Worm (Caenorhabditis elegans): ENCODE measurements around the gene maoc-1.

Gene maoc-1

DNA sequence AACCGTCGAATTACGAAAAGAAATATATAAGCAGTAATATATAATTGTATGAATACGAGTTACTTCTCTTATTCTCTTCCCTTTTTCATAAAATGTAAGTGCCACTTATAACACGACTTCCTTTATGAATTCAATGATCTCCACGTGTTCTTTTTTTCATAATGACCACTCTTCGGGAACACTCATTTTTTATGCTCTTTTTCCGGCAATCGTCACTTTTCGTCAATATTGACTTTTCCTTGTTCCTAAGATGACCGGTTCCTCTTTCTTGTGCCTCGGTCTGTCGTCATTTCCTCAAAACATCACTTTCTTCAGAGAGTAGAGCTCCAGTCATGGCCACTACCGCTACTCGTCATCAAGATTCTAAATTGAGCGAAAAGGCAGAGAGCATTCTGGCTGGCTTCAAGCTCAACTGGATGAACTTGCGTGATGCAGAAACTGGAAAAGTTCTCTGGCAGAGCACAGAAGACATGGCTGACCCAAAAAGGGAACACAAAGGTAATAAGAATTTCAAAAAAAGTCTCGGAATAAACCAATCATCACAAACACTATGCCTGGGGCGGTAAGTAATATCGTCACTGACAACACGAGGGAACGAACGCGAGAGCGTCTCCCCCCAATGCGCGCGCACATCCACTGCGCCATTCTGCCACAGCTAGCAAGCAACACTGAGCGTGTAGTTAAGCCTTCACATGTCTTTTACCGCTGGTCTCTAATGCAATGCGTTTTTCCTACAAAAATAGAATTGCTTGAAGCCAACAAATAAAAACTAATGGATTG is 12.4 kb upstream of the maoc-1 start, which contains the start of gene pdl-1 (continued):
- TF ChIP-seq unc-55 (GFP tag; optimal IDR thresholded peaks at IDR 0.05) (peak; percentile 74), mab-5 (tag; optimal IDR thresholded peaks at IDR 0.05) (peak; percentile 56), nhr-21 (tag; optimal IDR thresholded peaks at IDR 0.05) (peak; percentile 74), ama-1 (optimal IDR thresholded peaks at IDR 0.05) (no peak), unc-39 (tag; optimal IDR thresholded peaks at IDR 0.05) (no peak), gmeb-1 (tag; optimal IDR thresholded peaks at IDR 0.05) (peak; percentile 68), egl-27 (tag; optimal IDR thresholded peaks at IDR 0.05) (peak; percentile 31), nhr-237 (tag; optimal IDR thresholded peaks at IDR 0.05) (no peak), nhr-10 (tag; optimal IDR thresholded peaks at IDR 0.05) (no peak), blmp-1 (tag; optimal IDR thresholded peaks at IDR 0.05; ENCODE audit: insufficient read depth) (peak; percentile 25), ztf-11 (tag; optimal IDR thresholded peaks at IDR 0.05) (no peak), skn-1 (tag; optimal IDR thresholded peaks at IDR 0.05) (no peak), elt-3 (tag; optimal IDR thresholded peaks at IDR 0.05) (no peak), ztf-1 (GFP tag; conservative IDR thresholded peaks at IDR 0.05) (no peak)

DNA sequence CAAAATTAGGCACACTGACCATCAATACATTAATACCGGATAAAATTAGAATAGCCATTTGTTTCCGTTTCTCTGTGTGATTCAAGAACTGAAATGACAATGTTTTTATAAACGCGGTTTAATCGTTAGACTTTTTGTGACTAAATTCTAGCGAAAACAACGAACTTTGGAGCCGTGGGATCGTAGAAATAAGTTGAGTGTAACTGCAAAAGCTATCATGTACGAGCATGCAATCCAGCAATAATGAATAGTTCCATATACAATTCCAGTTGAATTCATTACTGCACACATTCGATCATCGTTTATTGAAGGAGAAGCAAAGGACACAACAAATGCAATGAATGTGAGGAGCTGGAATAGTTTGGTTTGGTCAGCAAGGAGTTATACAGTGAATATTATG is 10.0 kb upstream of the maoc-1 start:
- no peak for TF ChIP-seq Y55F3AM.14 (GFP tag; optimal IDR thresholded peaks at IDR 0.05)
- no peak for TF ChIP-seq nhr-129 (tag; optimal IDR thresholded peaks at IDR 0.05)
- TF ChIP-seq crh-2 (tag; optimal IDR thresholded peaks at IDR 0.05) = no peak
- TF ChIP-seq dmd-4 (tag; optimal IDR thresholded peaks at IDR 0.05) = no peak
- TF ChIP-seq nhr-6 (tag; optimal IDR thresholded peaks at IDR 0.05) = no peak
- no peak for TF ChIP-seq ama-1 (optimal IDR thresholded peaks at IDR 0.05)
- no peak for TF ChIP-seq unc-39 (tag; optimal IDR thresholded peaks at IDR 0.05)
- TF ChIP-seq nhr-10 (tag; optimal IDR thresholded peaks at IDR 0.05) = no peak
- TF ChIP-seq egl-27 (tag; optimal IDR thresholded peaks at IDR 0.05) = no peak
- no peak for TF ChIP-seq unc-62 (GFP tag; optimal IDR thresholded peaks at IDR 0.05)
- TF ChIP-seq ztf-4 (tag; optimal IDR thresholded peaks at IDR 0.05) = no peak
- no peak for TF ChIP-seq ceh-82 (tag; optimal IDR thresholded peaks at IDR 0.05)
- no peak for TF ChIP-seq sma-3 (GFP tag; optimal IDR thresholded peaks at IDR 0.05)
- no peak for TF ChIP-seq nhr-237 (tag; optimal IDR thresholded peaks at IDR 0.05)
- no peak for TF ChIP-seq aly-2 (tag; optimal IDR thresholded peaks at IDR 0.05)
- no peak for TF ChIP-seq sem-4 (tag; optimal IDR thresholded peaks at IDR 0.05)
- no peak for TF ChIP-seq alr-1 (tag; optimal IDR thresholded peaks at IDR 0.05)
- TF ChIP-seq C34F6.9 (tag; optimal IDR thresholded peaks at IDR 0.05) = no peak
- no peak for TF ChIP-seq nhr-11 (tag; optimal IDR thresholded peaks at IDR 0.05)
- TF ChIP-seq peb-1 (tag; optimal IDR thresholded peaks at IDR 0.05) = no peak

DNA sequence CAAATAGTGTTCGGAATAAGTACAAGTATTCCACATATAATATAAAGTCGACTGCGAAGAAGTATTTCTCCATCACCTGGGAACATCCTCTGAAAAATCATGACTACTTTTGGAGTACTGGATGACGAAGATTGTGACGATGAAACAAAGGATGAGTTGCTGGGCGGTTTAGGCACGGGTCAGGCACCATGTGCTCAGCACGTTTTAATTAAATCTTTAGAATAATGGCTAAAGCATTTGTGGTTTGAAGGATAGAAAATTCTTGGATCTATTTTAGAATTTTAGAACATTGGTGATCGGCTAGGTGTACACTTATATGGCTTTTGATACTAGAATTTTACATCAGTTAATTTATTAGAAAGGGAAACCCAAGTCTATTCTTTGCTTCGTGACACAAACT is 9.0 kb upstream of the maoc-1 start, which contains the start of gene C27H5.6:
Gene C27H5.6, minus strand, starts transcription at position 101 of the 400 bp plus-strand sequence.
- TF ChIP-seq gmeb-1 (tag; optimal IDR thresholded peaks at IDR 0.05) = no peak
- TF ChIP-seq nhr-237 (tag; optimal IDR thresholded peaks at IDR 0.05) = no peak
- TF ChIP-seq Y55F3AM.14 (GFP tag; optimal IDR thresholded peaks at IDR 0.05) = no peak
- TF ChIP-seq mab-5 (tag; optimal IDR thresholded peaks at IDR 0.05) = no peak
- no peak for TF ChIP-seq nhr-11 (tag; optimal IDR thresholded peaks at IDR 0.05)
- no peak for TF ChIP-seq blmp-1 (tag; optimal IDR thresholded peaks at IDR 0.05; ENCODE audit: insufficient read depth)
- no peak for TF ChIP-seq nhr-77 (tag; optimal IDR thresholded peaks at IDR 0.05)
- no peak for TF ChIP-seq sma-9 (GFP tag; optimal IDR thresholded peaks at IDR 0.05)
- TF ChIP-seq sma-9 (tag; optimal IDR thresholded peaks at IDR 0.05) = no peak
- TF ChIP-seq mdl-1 (tag; optimal IDR thresholded peaks at IDR 0.05) = no peak
- TF ChIP-seq mbf-1 (tag; optimal IDR thresholded peaks at IDR 0.05) = no peak
- TF ChIP-seq aly-2 (tag; optimal IDR thresholded peaks at IDR 0.05) = no peak
- TF ChIP-seq sem-4 (tag; optimal IDR thresholded peaks at IDR 0.05) = no peak
- TF ChIP-seq nhr-23 (tag; optimal IDR thresholded peaks at IDR 0.05) = no peak
- no peak for TF ChIP-seq ceh-16 (tag; optimal IDR thresholded peaks at IDR 0.05)

DNA sequence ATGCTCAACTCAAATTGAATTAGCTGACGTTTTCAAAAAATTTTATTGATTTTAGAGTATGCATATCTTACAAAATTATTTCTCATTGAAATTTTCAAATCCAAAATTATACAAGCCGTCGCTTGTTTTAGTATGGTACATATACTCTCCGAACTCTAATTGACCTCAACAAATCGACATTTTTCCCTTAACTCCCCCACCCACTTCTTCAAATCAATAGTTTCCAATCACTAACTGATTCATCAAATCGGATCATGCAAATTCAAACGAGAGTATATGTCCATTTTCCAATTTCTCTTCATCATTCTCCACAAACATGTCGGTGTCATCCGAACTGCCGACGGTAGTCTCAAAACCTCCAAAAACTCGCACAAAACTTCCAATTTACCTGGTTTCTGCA is 7.0 kb upstream of the maoc-1 start, which contains the start of gene E04F6.4:
Gene E04F6.4, plus strand, starts transcription at position 301 of the 400 bp plus-strand sequence.
- no peak for TF ChIP-seq lin-11 (tag; optimal IDR thresholded peaks at IDR 0.05)
- no peak for TF ChIP-seq alr-1 (tag; optimal IDR thresholded peaks at IDR 0.05)
- TF ChIP-seq ztf-1 (GFP tag; conservative IDR thresholded peaks at IDR 0.05) = no peak
- no peak for TF ChIP-seq ceh-16 (tag; optimal IDR thresholded peaks at IDR 0.05)
- no peak for TF ChIP-seq sma-3 (GFP tag; optimal IDR thresholded peaks at IDR 0.05)
- TF ChIP-seq nhr-25 (tag; optimal IDR thresholded peaks at IDR 0.05) = no peak
- no peak for TF ChIP-seq ztf-11 (tag; optimal IDR thresholded peaks at IDR 0.05)
- no peak for TF ChIP-seq unc-55 (GFP tag; optimal IDR thresholded peaks at IDR 0.05)
- TF ChIP-seq mbf-1 (tag; optimal IDR thresholded peaks at IDR 0.05) = no peak
- TF ChIP-seq sma-9 (GFP tag; optimal IDR thresholded peaks at IDR 0.05) = no peak
- no peak for TF ChIP-seq sma-9 (tag; optimal IDR thresholded peaks at IDR 0.05)
- TF ChIP-seq R02D3.7 (tag; optimal IDR thresholded peaks at IDR 0.05) = no peak
- TF ChIP-seq blmp-1 (tag; optimal IDR thresholded peaks at IDR 0.05; ENCODE audit: insufficient read depth) = no peak
- TF ChIP-seq nhr-23 (tag; optimal IDR thresholded peaks at IDR 0.05) = no peak
- TF ChIP-seq nhr-11 (tag; optimal IDR thresholded peaks at IDR 0.05) = no peak
- no peak for TF ChIP-seq zag-1 (tag; optimal IDR thresholded peaks at IDR 0.05)
- TF ChIP-seq ztf-4 (tag; optimal IDR thresholded peaks at IDR 0.05) = no peak
- no peak for TF ChIP-seq mdl-1 (tag; optimal IDR thresholded peaks at IDR 0.05)
- TF ChIP-seq ZK546.5 (tag; optimal IDR thresholded peaks at IDR 0.05) = no peak
- no peak for TF ChIP-seq fos-1 (tag; optimal IDR thresholded peaks at IDR 0.05)
- no peak for TF ChIP-seq unc-39 (tag; optimal IDR thresholded peaks at IDR 0.05)
